Fruit fly (Drosophila melanogaster) whole organism, embryonic: Measurements from ENCODE around the gene CCAP-R.

Experiments
- Abd-B ChIP-seq: fragments of 200-800 bp; sonication (Bioruptor generic); optimal IDR thresholded peaks from 2 replicates; lab custom pipeline; 2018; ENCODE audit warnings: missing biosample characterization, mild to moderate bottlenecking, missing genetic modification characterization, moderate library complexity
- Atf-2 ChIP-seq: fragments of 200-800 bp; sonication (Bioruptor generic); optimal IDR thresholded peaks from 2 replicates; lab custom pipeline; 2016; ENCODE audit warnings: missing biosample characterization, missing genetic modification characterization
- CG10147 ChIP-seq: fragments of 200-800 bp; sonication (Bioruptor generic); optimal IDR thresholded peaks from 2 replicates; lab custom pipeline; 2019; ENCODE audit warnings: missing biosample characterization, mild to moderate bottlenecking, missing genetic modification characterization, moderate library complexity
- CG10366 ChIP-seq: fragments of 200-800 bp; sonication (Bioruptor generic); IDR thresholded peaks from 2 replicates; pipeline ENCODE4 v1.3.6; 2022; ENCODE audit warnings: missing biosample characterization, missing genetic modification characterization
- CG12071 ChIP-seq: fragments of 200-800 bp; sonication (Bioruptor generic); optimal IDR thresholded peaks from 3 replicates; lab custom pipeline; 2018; ENCODE audit warnings: missing biosample characterization, mild to moderate bottlenecking, missing genetic modification characterization
- CG13424 ChIP-seq: fragments of 200-800 bp; sonication (Bioruptor generic); optimal IDR thresholded peaks from 2 replicates; lab custom pipeline; 2019; ENCODE audit warnings: missing biosample characterization, mild to moderate bottlenecking, missing genetic modification characterization, moderate library complexity
- CG16813 ChIP-seq: fragments of 200-800 bp; sonication (Bioruptor generic); IDR thresholded peaks from 3 replicates; pipeline ENCODE4 v1.3.6; 2022; ENCODE audit warnings: missing biosample characterization, missing genetic modification characterization; ENCODE audit not compliant: partially characterized antibody
- CG17359 ChIP-seq: fragments of 200-800 bp; sonication (Bioruptor generic); optimal IDR thresholded peaks from 3 replicates; lab custom pipeline; 2018; ENCODE audit warnings: missing biosample characterization, mild to moderate bottlenecking, missing genetic modification characterization, moderate library complexity
- CG30020 ChIP-seq: fragments of 200-800 bp; optimal IDR thresholded peaks from 2 replicates; lab custom pipeline; 2019; ENCODE audit warnings: missing biosample characterization, mild to moderate bottlenecking, missing genetic modification characterization, moderate library complexity
- CG3163 ChIP-seq: fragments of 200-800 bp; sonication (Bioruptor generic); optimal IDR thresholded peaks from 3 replicates; lab custom pipeline; 2016; ENCODE audit warnings: missing biosample characterization, missing genetic modification characterization
- CG3281 ChIP-seq: fragments of 200-800 bp; sonication (Bioruptor generic); optimal IDR thresholded peaks from 3 replicates; lab custom pipeline; 2017; ENCODE audit warnings: missing biosample characterization, mild to moderate bottlenecking, missing genetic modification characterization
- CG34224 ChIP-seq: fragments of 200-800 bp; sonication (Bioruptor generic); IDR thresholded peaks from 3 replicates; pipeline ENCODE4 v1.3.6; 2022; ENCODE audit warnings: missing biosample characterization, missing genetic modification characterization; ENCODE audit not compliant: partially characterized antibody
- CG6765 ChIP-seq: fragments of 200-800 bp; sonication (Bioruptor generic); optimal IDR thresholded peaks from 3 replicates; lab custom pipeline; 2017; ENCODE audit warnings: missing biosample characterization, mild to moderate bottlenecking, missing genetic modification characterization
- CG7271 ChIP-seq: fragments of 200-800 bp; sonication (Bioruptor generic); optimal IDR thresholded peaks from 2 replicates; lab custom pipeline; 2018; ENCODE audit warnings: missing biosample characterization, mild to moderate bottlenecking, missing genetic modification characterization, moderate library complexity
- CG8290 ChIP-seq, 3 experiments: fragments of 200-800 bp; sonication (Bioruptor generic); optimal IDR thresholded peaks; 2 replicates each; lab custom pipeline; 2016 to 2019; ENCODE audit warnings: missing biosample characterization in 3 of 3, missing genetic modification characterization in 3 of 3, mild to moderate bottlenecking in 2 of 3, moderate library complexity in 1 of 3
- CG9727 ChIP-seq: fragments of 200-800 bp; sonication (Bioruptor generic); optimal IDR thresholded peaks from 3 replicates; lab custom pipeline; 2017; ENCODE audit warnings: missing biosample characterization, mild to moderate bottlenecking, missing genetic modification characterization
- D19A ChIP-seq: fragments of 200-800 bp; optimal IDR thresholded peaks from 3 replicates; lab custom pipeline; 2019; ENCODE audit warnings: missing biosample characterization, mild to moderate bottlenecking, missing genetic modification characterization, moderate library complexity
- Deaf1 ChIP-seq: fragments of 200-800 bp; optimal IDR thresholded peaks from 3 replicates; lab custom pipeline; 2019; ENCODE audit warnings: missing biosample characterization, mild to moderate bottlenecking, missing genetic modification characterization, moderate library complexity
- Dip3 ChIP-seq: fragments of 200-800 bp; sonication (Bioruptor generic); optimal IDR thresholded peaks from 3 replicates; lab custom pipeline; 2016; ENCODE audit warnings: missing biosample characterization, missing genetic modification characterization
- Dp ChIP-seq: fragments of 200-800 bp; sonication (Bioruptor generic); optimal IDR thresholded peaks from 2 replicates; lab custom pipeline; 2018; ENCODE audit warnings: missing biosample characterization, mild to moderate bottlenecking, missing genetic modification characterization, moderate library complexity
- E2f2 ChIP-seq: fragments of 200-800 bp; sonication (Bioruptor generic); IDR thresholded peaks from 2 replicates; pipeline ENCODE4 v1.3.6; 2022; ENCODE audit warnings: missing biosample characterization, missing genetic modification characterization
- ERR ChIP-seq: fragments of 200-800 bp; sonication (Bioruptor generic); optimal IDR thresholded peaks from 2 replicates; lab custom pipeline; 2016; ENCODE audit warnings: missing biosample characterization, missing genetic modification characterization
- Jarid2 ChIP-seq: fragments of 200-800 bp; sonication (Bioruptor generic); optimal IDR thresholded peaks from 3 replicates; lab custom pipeline; 2017; ENCODE audit warnings: mild to moderate bottlenecking, missing biosample characterization, missing genetic modification reagents, missing genetic modification characterization
- Kr ChIP-seq: fragments of 200-800 bp; sonication (Bioruptor generic); optimal IDR thresholded peaks from 2 replicates; lab custom pipeline; 2017; ENCODE audit warnings: missing biosample characterization, mild to moderate bottlenecking, missing genetic modification characterization
- Opbp ChIP-seq: fragments of 200-800 bp; sonication (Bioruptor generic); IDR thresholded peaks from 3 replicates; pipeline ENCODE4 v1.3.6; 2022; ENCODE audit warnings: missing biosample characterization, missing genetic modification characterization; ENCODE audit not compliant: partially characterized antibody
- PHDP ChIP-seq: fragments of 200-800 bp; sonication (Bioruptor generic); optimal IDR thresholded peaks from 3 replicates; lab custom pipeline; 2018; ENCODE audit warnings: missing biosample characterization, mild to moderate bottlenecking, missing genetic modification characterization, moderate library complexity
- Side ChIP-seq: fragments of 200-800 bp; sonication (Bioruptor generic); optimal IDR thresholded peaks from 2 replicates; lab custom pipeline; 2016; ENCODE audit warnings: missing biosample characterization, missing genetic modification characterization
- Tbp ChIP-seq: fragments of >200 bp; optimal IDR thresholded peaks from 2 replicates; lab custom pipeline; 2018; ENCODE audit warnings: missing biosample characterization, missing genetic modification characterization
- aop ChIP-seq: fragments of 200-800 bp; sonication (Bioruptor generic); IDR thresholded peaks from 2 replicates; pipeline ENCODE4 v1.3.6; 2022; ENCODE audit warnings: missing biosample characterization, missing genetic modification characterization
- chn ChIP-seq: fragments of 200-800 bp; sonication (Bioruptor generic); optimal IDR thresholded peaks from 2 replicates; lab custom pipeline; 2016; ENCODE audit warnings: missing biosample characterization, missing genetic modification characterization
- ewg ChIP-seq: fragments of 200-800 bp; sonication (Bioruptor generic); optimal IDR thresholded peaks from 3 replicates; lab custom pipeline; 2017; ENCODE audit warnings: mild to moderate bottlenecking, missing biosample characterization, missing genetic modification reagents, missing genetic modification characterization
- gro ChIP-seq: fragments of 200-800 bp; sonication (Bioruptor generic); optimal IDR thresholded peaks from 2 replicates; lab custom pipeline; 2016; ENCODE audit warnings: missing biosample characterization, missing genetic modification characterization
- hkb ChIP-seq, 2 experiments: fragments of 200-800 bp in 1 of 2; fragments of >200 bp in 1 of 2; sonication (Bioruptor generic) in 1 of 2; IDR thresholded peaks in 1 of 2; optimal IDR thresholded peaks in 1 of 2; 2 replicates each; pipeline versions ENCODE4 v1.3.6 to Lab custom; 2017 to 2022; ENCODE audit warnings: missing biosample characterization in 1 of 2, missing genetic modification characterization in 1 of 2
- hth ChIP-seq: fragments of >200 bp; optimal IDR thresholded peaks from 2 replicates; lab custom pipeline; 2017; ENCODE audit warnings: inconsistent platforms
- inv ChIP-seq: fragments of 200-800 bp; sonication (Bioruptor generic); IDR thresholded peaks from 2 replicates; pipeline ENCODE4 v1.3.6; 2022; ENCODE audit warnings: missing biosample characterization, missing genetic modification characterization; ENCODE audit not compliant: partially characterized antibody
- kni ChIP-seq: fragments of 200-800 bp; sonication (Bioruptor generic); optimal IDR thresholded peaks from 3 replicates; lab custom pipeline; 2017; ENCODE audit warnings: mild to moderate bottlenecking, missing biosample characterization, missing genetic modification reagents, missing genetic modification characterization
- knrl ChIP-seq: fragments of 200-800 bp; sonication (Bioruptor generic); IDR thresholded peaks from 3 replicates; pipeline ENCODE4 v1.3.6; 2022; ENCODE audit warnings: missing biosample characterization, missing genetic modification characterization; ENCODE audit not compliant: partially characterized antibody
- lilli ChIP-seq: fragments of 200-800 bp; sonication (Bioruptor generic); optimal IDR thresholded peaks from 3 replicates; lab custom pipeline; 2016; ENCODE audit warnings: missing biosample characterization, missing genetic modification characterization
- nerfin-1 ChIP-seq: fragments of 200-800 bp; sonication (Bioruptor generic); optimal IDR thresholded peaks from 3 replicates; lab custom pipeline; 2019; ENCODE audit warnings: missing biosample characterization, mild to moderate bottlenecking, missing genetic modification characterization, moderate library complexity
- p53 ChIP-seq: fragments of 200-800 bp; sonication (Bioruptor generic); optimal IDR thresholded peaks from 2 replicates; lab custom pipeline; 2016; ENCODE audit warnings: missing biosample characterization, missing genetic modification characterization
- peb ChIP-seq: fragments of 200-800 bp; sonication (Bioruptor generic); IDR thresholded peaks from 2 replicates; pipeline ENCODE4 v1.3.6; 2022; ENCODE audit warnings: missing biosample characterization, missing genetic modification characterization
- pita ChIP-seq: fragments of 200-800 bp; sonication (Bioruptor generic); optimal IDR thresholded peaks from 2 replicates; lab custom pipeline; 2017; ENCODE audit warnings: missing biosample characterization, mild to moderate bottlenecking, missing genetic modification characterization
- ranshi ChIP-seq: fragments of 200-800 bp; sonication (Bioruptor generic); IDR thresholded peaks from 2 replicates; pipeline ENCODE4 v1.3.6; 2022; ENCODE audit warnings: missing biosample characterization, missing genetic modification characterization
- ssp ChIP-seq: fragments of 200-800 bp; sonication (Bioruptor generic); IDR thresholded peaks from 2 replicates; pipeline ENCODE4 v1.3.6; 2022; ENCODE audit warnings: missing biosample characterization, missing genetic modification characterization
- stwl ChIP-seq: fragments of 200-800 bp; sonication (Bioruptor generic); optimal IDR thresholded peaks from 3 replicates; lab custom pipeline; 2018; ENCODE audit warnings: missing biosample characterization, mild to moderate bottlenecking, missing genetic modification characterization, moderate library complexity
- tll ChIP-seq, 2 experiments: fragments of 200-800 bp in 1 of 2; fragments of >200 bp in 1 of 2; sonication (Bioruptor generic) in 1 of 2; optimal IDR thresholded peaks; 2 replicates each; lab custom pipeline; 2017 to 2019; ENCODE audit warnings: missing biosample characterization in 2 of 2, missing genetic modification characterization in 2 of 2, mild to moderate bottlenecking in 1 of 2, moderate library complexity in 1 of 2
- trh ChIP-seq: fragments of 200-800 bp; sonication (Bioruptor generic); optimal IDR thresholded peaks from 2 replicates; lab custom pipeline; 2016; ENCODE audit warnings: missing biosample characterization, missing genetic modification characterization
- usp ChIP-seq: fragments of >200 bp; optimal IDR thresholded peaks from 2 replicates; lab custom pipeline; 2017; ENCODE audit warnings: missing biosample characterization, missing genetic modification characterization
- vfl ChIP-seq: fragments of 200-800 bp; sonication (Bioruptor generic); optimal IDR thresholded peaks from 2 replicates; lab custom pipeline; 2016; ENCODE audit warnings: missing biosample characterization, missing genetic modification characterization
- vvl ChIP-seq: fragments of 200-800 bp; sonication (Bioruptor generic); IDR thresholded peaks from 2 replicates; pipeline ENCODE4 v1.3.6; 2022; ENCODE audit warnings: missing biosample characterization, missing genetic modification characterization

Gene CCAP-R

DNA sequence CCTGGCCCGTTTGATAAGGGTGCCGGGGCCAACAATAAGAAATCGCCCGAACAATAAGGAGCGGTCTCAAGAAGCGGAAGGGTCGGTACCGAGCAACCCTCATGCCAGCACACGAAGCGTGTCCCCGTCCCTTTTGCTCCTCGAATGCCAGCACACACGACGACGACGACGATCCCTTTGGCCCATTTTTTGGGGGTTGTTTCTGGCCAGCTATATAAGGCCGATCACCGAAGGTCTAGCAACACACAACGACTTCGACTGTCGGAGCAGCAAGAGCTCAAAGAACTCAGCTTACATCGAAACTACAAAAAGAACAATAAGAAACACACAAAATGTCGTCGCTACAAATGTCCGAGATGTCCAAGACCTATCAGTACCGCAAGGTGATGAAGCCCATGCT, 43.5 kb upstream of the CCAP-R start (continued):
- TF ChIP-seq CG30020 (tag; lab: Kevin White, UChicago) (no peak), vfl (GFP tag; lab: Kevin White, UChicago) (no peak), stwl (tag; lab: Kevin White, UChicago) (no peak), Jarid2 (peak; percentile 61), tll (GFP tag; optimal IDR thresholded peaks at IDR 0.05; lab: Kevin White, UChicago) (no peak), CG9727 (no peak), usp (GFP tag; lab: Kevin White, UChicago) (no peak), CG16813 (no peak), trh (GFP tag; lab: Kevin White, UChicago) (no peak), Dip3 (GFP tag; lab: Kevin White, UChicago) (no peak), CG34224 (GFP tag; lab: Robert Waterston, UW) (no peak), Opbp (GFP tag; lab: Robert Waterston, UW) (peak; percentile 22; the same call in 1 of the 3 replicates), nerfin-1 (tag; lab: Kevin White, UChicago) (peak; percentile 97), CG8290 (GFP tag; optimal IDR thresholded peaks at IDR 0.05; lab: Kevin White, UChicago) (no peak), CG8290 (tag; optimal IDR thresholded peaks at IDR 0.05; lab: Kevin White, UChicago) (no peak), CG3163 (GFP tag; lab: Kevin White, UChicago) (no peak), inv (GFP tag; lab: Robert Waterston, UW) (no peak), hkb (optimal IDR thresholded peaks at IDR 0.05; lab: Kevin White, UChicago) (no peak), hkb (GFP tag; IDR thresholded peaks at IDR 0.05; lab: Robert Waterston, UW) (no peak), aop (GFP tag; lab: Robert Waterston, UW) (no peak), CG12071 (GFP tag; lab: Kevin White, UChicago) (no peak), CG6765 (GFP tag; lab: Kevin White, UChicago) (no peak), CG10147 (GFP tag; lab: Kevin White, UChicago) (no peak), Abd-B (GFP tag; lab: Kevin White, UChicago) (no peak), p53 (GFP tag; lab: Kevin White, UChicago) (no peak), pita (GFP tag; lab: Kevin White, UChicago) (no peak), hth (no peak), ERR (GFP tag; lab: Kevin White, UChicago) (no peak), CG7271 (tag; lab: Kevin White, UChicago) (no peak), PHDP (no peak), E2f2 (GFP tag; lab: Robert Waterston, UW) (no peak), Kr (GFP tag; lab: Kevin White, UChicago) (no peak), kni (GFP tag; lab: Kevin White, UChicago) (peak; percentile 65), Tbp (GFP tag; lab: Kevin White, UChicago) (peak; percentile 95), gro (GFP tag; lab: Kevin White, UChicago) (no peak), vvl (GFP tag; lab: Robert Waterston, UW) (no peak), ssp (GFP tag; lab: Robert Waterston, UW) (no peak), ewg (GFP tag; lab: Kevin White, UChicago) (no peak), Deaf1 (peak; percentile 81), Dp (GFP tag; lab: Kevin White, UChicago) (no peak), CG13424 (no peak), D19A (tag; lab: Kevin White, UChicago) (no peak), knrl (GFP tag; lab: Robert Waterston, UW) (no peak), peb (GFP tag; lab: Robert Waterston, UW) (no peak), chn (no peak), CG3281 (GFP tag; lab: Kevin White, UChicago) (no peak), CG17359 (tag; lab: Kevin White, UChicago) (no peak), Atf-2 (no peak), lilli (GFP tag; lab: Kevin White, UChicago) (no peak), Side (GFP tag; lab: Kevin White, UChicago) (no peak), CG10366 (no peak), ranshi (GFP tag; lab: Robert Waterston, UW) (no peak)
